Worm (Caenorhabditis elegans): ENCODE data around the gene F44F4.10.

ce11 chrII:10887097-10887496, 30.0 kb downstream of the F44F4.10 start:
- TF ChIP-seq K12H6.12 (tag; optimal IDR thresholded peaks at IDR 0.05) (no peak), ekl-4 (GFP tag; IDR thresholded peaks at IDR 0.05) (no peak), snpc-4 (GFP tag; optimal IDR thresholded peaks at IDR 0.05) (no peak), snpc-4 (tag; optimal IDR thresholded peaks at IDR 0.05) (no peak), unc-62 (GFP tag; optimal IDR thresholded peaks at IDR 0.05) (no peak), hsf-1 (GFP tag; IDR thresholded peaks at IDR 0.05) (no peak), F33H1.4 (GFP tag; IDR thresholded peaks at IDR 0.05) (no peak)
